Worm (Caenorhabditis elegans): ENCODE results near the gene C49G7.12.
A peak's percentile ranks its signal among the peaks of the same experiment; 100 is the strongest.

The C49G7.12 gene

DNA sequence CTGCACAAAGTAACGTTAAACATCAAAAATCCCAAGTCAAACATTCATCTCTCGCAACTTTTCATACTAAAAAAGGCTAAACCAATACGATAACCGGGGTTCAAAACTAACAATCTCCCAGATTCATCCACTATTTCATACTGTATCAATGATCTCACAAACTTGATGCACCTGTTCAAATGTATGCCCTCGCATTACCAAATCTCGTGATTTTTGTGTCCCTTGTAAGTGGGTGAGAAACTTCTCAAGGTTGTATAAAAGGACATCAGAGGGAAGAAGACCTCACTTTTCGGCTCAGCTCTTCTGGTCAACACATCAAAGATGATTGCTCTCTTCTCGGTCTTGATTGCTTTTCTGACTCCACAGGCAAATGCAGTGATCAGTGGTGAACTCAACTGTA is 5.4 kb downstream of the C49G7.12 start, which contains the start of gene phat-3:
TSS of gene phat-3 (plus strand) at position 301 of the 400 bp plus-strand sequence.
- TF ChIP-seq klf-2 (GFP tag; conservative IDR thresholded peaks at IDR 0.05) (no peak), cog-1 (tag; optimal IDR thresholded peaks at IDR 0.05) (no peak), flt-1 (GFP tag; IDR thresholded peaks at IDR 0.05) (no peak), ztf-29 (GFP tag; IDR thresholded peaks at IDR 0.05) (no peak)

- TF ChIP-seq T22C8.4 (GFP tag; IDR thresholded peaks at IDR 0.05) (no peak), tab-1 (GFP tag; IDR thresholded peaks at IDR 0.05) (no peak), cog-1 (tag; optimal IDR thresholded peaks at IDR 0.05) (no peak), med-1 (GFP tag; optimal IDR thresholded peaks at IDR 0.05; ENCODE audit: insufficient read depth) (no peak), ref-1 (GFP tag; conservative IDR thresholded peaks at IDR 0.05) (no peak), klf-2 (GFP tag; conservative IDR thresholded peaks at IDR 0.05) (no peak), ztf-29 (GFP tag; IDR thresholded peaks at IDR 0.05) (no peak), flt-1 (GFP tag; IDR thresholded peaks at IDR 0.05) (no peak), ztf-23 (GFP tag; IDR thresholded peaks at IDR 0.05) (no peak)
These were observed 7.9 kb downstream of the C49G7.12 start, which contains the start of gene phat-7 for ce11 chrV:4046122-4046521. Gene phat-7, plus strand, starts transcription at chrV:4046422.

DNA sequence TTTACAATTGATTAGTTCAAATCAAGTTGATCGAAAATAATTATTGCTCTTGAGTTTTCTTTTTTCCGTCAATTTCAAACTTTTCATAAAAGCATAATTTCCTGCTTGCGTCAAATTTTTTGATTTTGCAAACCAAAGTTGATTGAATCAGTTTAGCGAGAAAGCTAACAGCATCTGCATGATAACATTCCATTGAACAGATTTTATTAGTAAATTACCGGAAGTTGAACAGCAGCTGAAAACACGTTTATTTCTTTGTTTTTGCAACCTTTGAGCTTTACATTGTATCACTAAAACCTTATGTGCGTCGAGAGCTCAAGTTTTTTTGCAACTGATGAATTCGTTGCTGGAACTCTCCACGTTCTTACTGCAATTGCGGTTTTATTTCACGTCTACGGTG is 9.3 kb downstream of the C49G7.12 start, which contains the start of gene srh-169:
TSS of gene srh-169 (plus strand) at position 301 of the 400 bp plus-strand sequence.
- no peak for TF ChIP-seq ref-1 (GFP tag; conservative IDR thresholded peaks at IDR 0.05)
- TF ChIP-seq med-1 (GFP tag; optimal IDR thresholded peaks at IDR 0.05; ENCODE audit: insufficient read depth), result no peak
- no peak for TF ChIP-seq T22C8.4 (GFP tag; IDR thresholded peaks at IDR 0.05)
- no peak for TF ChIP-seq tab-1 (GFP tag; IDR thresholded peaks at IDR 0.05)
- no peak for TF ChIP-seq klf-2 (GFP tag; conservative IDR thresholded peaks at IDR 0.05)
- TF ChIP-seq ztf-23 (GFP tag; IDR thresholded peaks at IDR 0.05), result no peak
- no peak for TF ChIP-seq flt-1 (GFP tag; IDR thresholded peaks at IDR 0.05)
- no peak for TF ChIP-seq ztf-29 (GFP tag; IDR thresholded peaks at IDR 0.05)
- no peak for TF ChIP-seq cog-1 (tag; optimal IDR thresholded peaks at IDR 0.05)

DNA sequence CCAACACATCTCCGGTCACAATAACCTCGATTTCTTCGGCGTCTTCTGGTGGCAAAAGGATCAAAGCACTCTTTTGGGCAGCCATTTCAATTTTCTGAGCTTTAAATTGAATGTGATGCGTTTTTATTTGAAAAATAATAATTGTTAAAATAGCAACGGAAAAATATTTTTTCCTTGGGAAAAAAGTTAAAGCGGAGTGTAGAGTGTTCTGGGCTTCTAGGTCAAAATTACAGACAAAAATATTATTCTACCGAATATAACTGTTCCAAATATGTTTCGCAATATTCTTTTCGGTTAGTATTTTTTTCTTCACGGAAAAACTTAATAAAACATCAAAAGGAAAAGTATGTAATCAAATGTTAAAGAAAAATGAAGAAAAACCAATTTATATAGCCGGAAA is 16.8 kb downstream of the C49G7.12 start, which contains the start of gene djr-1.2:
TSS of gene djr-1.2 (minus strand) at position 101 of the 400 bp plus-strand sequence.
- no peak for TF ChIP-seq ztf-23 (GFP tag; IDR thresholded peaks at IDR 0.05)
- TF ChIP-seq ref-1 (GFP tag; conservative IDR thresholded peaks at IDR 0.05), result no peak
- no peak for TF ChIP-seq ztf-29 (GFP tag; IDR thresholded peaks at IDR 0.05)

DNA sequence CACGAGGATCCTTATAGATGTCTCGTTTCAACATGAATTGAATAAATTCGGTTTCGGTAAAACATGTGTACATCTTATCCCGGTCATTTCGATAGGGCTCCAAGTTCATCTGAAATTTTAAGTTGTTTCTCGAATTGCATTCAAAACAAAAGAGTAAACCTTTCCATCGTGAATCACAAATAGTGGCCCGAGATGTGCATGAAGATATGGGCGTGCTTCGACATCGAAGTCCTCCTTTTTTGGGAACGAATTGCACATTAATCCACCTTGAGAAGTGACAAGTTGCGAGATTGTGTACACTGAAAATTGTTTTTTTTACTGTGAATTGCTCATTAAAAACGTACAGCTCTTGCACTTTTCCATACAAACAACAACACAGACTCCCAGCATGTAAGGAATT is 18.0 kb downstream of the C49G7.12 start:
- no peak for TF ChIP-seq tab-1 (GFP tag; IDR thresholded peaks at IDR 0.05)
- no peak for TF ChIP-seq ztf-29 (GFP tag; IDR thresholded peaks at IDR 0.05)
- no peak for TF ChIP-seq T22C8.4 (GFP tag; IDR thresholded peaks at IDR 0.05)
- TF ChIP-seq cog-1 (tag; optimal IDR thresholded peaks at IDR 0.05), result no peak
- TF ChIP-seq med-1 (GFP tag; optimal IDR thresholded peaks at IDR 0.05; ENCODE audit: insufficient read depth), result no peak
- no peak for TF ChIP-seq ztf-23 (GFP tag; IDR thresholded peaks at IDR 0.05)
- no peak for TF ChIP-seq flt-1 (GFP tag; IDR thresholded peaks at IDR 0.05)
- no peak for TF ChIP-seq klf-2 (GFP tag; conservative IDR thresholded peaks at IDR 0.05)
- TF ChIP-seq ref-1 (GFP tag; conservative IDR thresholded peaks at IDR 0.05), result no peak

DNA sequence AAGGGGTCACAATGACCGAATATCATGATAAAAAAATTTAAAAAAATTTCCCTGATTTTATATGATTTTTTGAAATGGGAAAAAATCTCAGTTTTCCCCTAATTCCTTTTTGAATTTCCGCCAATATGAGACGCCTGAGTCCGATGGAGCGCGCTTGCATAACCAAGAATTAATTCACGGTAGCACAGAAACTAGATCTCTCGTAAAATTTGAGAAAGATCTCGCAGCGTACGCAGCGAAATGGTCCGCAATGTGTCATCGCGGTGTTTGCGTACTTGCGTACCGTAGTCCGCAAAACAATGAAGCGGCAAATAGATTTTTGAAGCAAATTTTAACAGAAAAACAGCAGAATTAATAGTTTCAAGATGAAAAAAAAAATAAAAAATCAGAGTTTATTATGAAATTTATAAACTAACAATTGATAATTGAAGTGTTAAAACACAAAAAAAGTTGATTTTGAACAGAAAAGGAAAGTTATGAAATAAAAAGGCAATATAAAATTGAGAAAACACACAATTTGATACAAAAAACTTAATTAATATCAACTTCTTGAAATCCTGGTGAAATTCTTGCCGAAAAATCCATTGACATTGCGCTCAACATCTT is 25.5 kb downstream of the C49G7.12 start:
- 0 out of 2 replicates have a peak, but pooled peaks have one; percentile 38 for TF ChIP-seq flt-1 (GFP tag; IDR thresholded peaks at IDR 0.05)

ce11 chrV:4073455-4073854 is 35.2 kb downstream of the C49G7.12 start, which contains the start of gene otpl-2:
Gene otpl-2, plus strand, starts transcription at chrV:4073755.
- TF ChIP-seq ztf-23 (GFP tag; IDR thresholded peaks at IDR 0.05), result no peak
- no peak for TF ChIP-seq ref-1 (GFP tag; conservative IDR thresholded peaks at IDR 0.05)
- TF ChIP-seq flt-1 (GFP tag; IDR thresholded peaks at IDR 0.05), result no peak
- no peak for TF ChIP-seq T22C8.4 (GFP tag; IDR thresholded peaks at IDR 0.05)
- TF ChIP-seq cog-1 (tag; optimal IDR thresholded peaks at IDR 0.05), result no peak
- TF ChIP-seq ztf-29 (GFP tag; IDR thresholded peaks at IDR 0.05), result no peak
- TF ChIP-seq klf-2 (GFP tag; conservative IDR thresholded peaks at IDR 0.05), result no peak
- no peak for TF ChIP-seq tab-1 (GFP tag; IDR thresholded peaks at IDR 0.05)
- TF ChIP-seq med-1 (GFP tag; optimal IDR thresholded peaks at IDR 0.05; ENCODE audit: insufficient read depth), result no peak

DNA sequence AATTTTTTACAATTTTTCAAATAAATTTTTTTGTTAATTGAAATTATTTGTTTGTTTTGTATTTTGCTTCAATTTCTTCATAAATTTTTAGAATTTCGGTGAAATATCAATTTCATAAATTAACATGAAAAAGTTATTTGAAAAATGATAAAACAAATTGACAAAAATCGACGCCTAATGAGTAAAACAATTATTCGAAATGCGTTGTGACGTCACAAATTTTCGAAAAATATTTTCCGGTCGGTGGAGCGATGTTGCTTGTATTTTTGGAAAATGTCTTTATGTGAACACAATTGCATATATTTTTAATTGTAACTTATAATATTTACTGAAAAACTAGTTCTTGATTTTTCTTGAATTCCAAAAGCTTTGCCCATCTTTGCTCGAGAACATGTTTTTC is 42.3 kb downstream of the C49G7.12 start:
- TF ChIP-seq ref-1 (GFP tag; conservative IDR thresholded peaks at IDR 0.05) (no peak), klf-2 (GFP tag; conservative IDR thresholded peaks at IDR 0.05) (no peak), flt-1 (GFP tag; IDR thresholded peaks at IDR 0.05) (no peak), ztf-29 (GFP tag; IDR thresholded peaks at IDR 0.05) (no peak), ztf-23 (GFP tag; IDR thresholded peaks at IDR 0.05) (no peak), med-1 (GFP tag; optimal IDR thresholded peaks at IDR 0.05; ENCODE audit: insufficient read depth) (no peak), cog-1 (tag; optimal IDR thresholded peaks at IDR 0.05) (no peak), T22C8.4 (GFP tag; IDR thresholded peaks at IDR 0.05) (no peak), tab-1 (GFP tag; IDR thresholded peaks at IDR 0.05) (no peak)

- no peak for TF ChIP-seq cog-1 (tag; optimal IDR thresholded peaks at IDR 0.05)
- TF ChIP-seq ref-1 (GFP tag; conservative IDR thresholded peaks at IDR 0.05), result no peak
- no peak for TF ChIP-seq T22C8.4 (GFP tag; IDR thresholded peaks at IDR 0.05)
- TF ChIP-seq flt-1 (GFP tag; IDR thresholded peaks at IDR 0.05), result no peak
- TF ChIP-seq med-1 (GFP tag; optimal IDR thresholded peaks at IDR 0.05; ENCODE audit: insufficient read depth), result no peak
- no peak for TF ChIP-seq klf-2 (GFP tag; conservative IDR thresholded peaks at IDR 0.05)
- TF ChIP-seq tab-1 (GFP tag; IDR thresholded peaks at IDR 0.05), result no peak
- TF ChIP-seq ztf-23 (GFP tag; IDR thresholded peaks at IDR 0.05), result no peak
- no peak for TF ChIP-seq ztf-29 (GFP tag; IDR thresholded peaks at IDR 0.05)
These were observed 43.1 kb downstream of the C49G7.12 start, which contains the start of gene srh-211 for ce11 chrV:4081283-4081682. Gene srh-211, minus strand, starts transcription at chrV:4081383.

- TF ChIP-seq ztf-23 (GFP tag; IDR thresholded peaks at IDR 0.05) (no peak), med-1 (GFP tag; optimal IDR thresholded peaks at IDR 0.05; ENCODE audit: insufficient read depth) (no peak), T22C8.4 (GFP tag; IDR thresholded peaks at IDR 0.05) (no peak)
These were observed 44.7 kb downstream of the C49G7.12 start, which contains the start of gene F38H12.5 for ce11 chrV:4082952-4083351. Gene F38H12.5, minus strand, starts transcription at chrV:4083052.

Data from whole organism, midembryonic.